Worm (Caenorhabditis elegans) whole organism, mixed stage, embryonic: ENCODE measurements around the gene B0252.11.
A peak's percentile ranks its signal among the peaks of the same experiment; 100 is the strongest.

Experiments
- cnd-1 ChIP-seq: fragments of 200-800 bp; sonication (Bioruptor generic); optimal IDR thresholded peaks from 2 replicates; lab custom pipeline; 2018; ENCODE audit warnings: mild to moderate bottlenecking, missing genetic modification characterization, missing compliant biosample characterization
- elt-3 ChIP-seq: fragments of 150-350 bp; optimal IDR thresholded peaks from 2 replicates; lab custom pipeline; 2014; ENCODE audit warnings: missing biosample characterization, missing genetic modification characterization
- hlh-1 ChIP-seq: fragments of 150-350 bp; optimal IDR thresholded peaks from 2 replicates; lab custom pipeline; 2014; ENCODE audit warnings: missing biosample characterization, missing genetic modification reagents, missing genetic modification characterization
- lsy-2 ChIP-seq: fragments of 150-350 bp; optimal IDR thresholded peaks from 2 replicates; lab custom pipeline; 2014; ENCODE audit warnings: missing biosample characterization, missing genetic modification characterization

Gene B0252.11

ce11 chrII:6870803-6871202 lies 46.8 kb downstream of the B0252.11 start, which contains the start of gene clhm-1:
Gene clhm-1 (minus strand): TSS chrII:6871009.
- TF ChIP-seq cnd-1 (no peak), lsy-2 (no peak), hlh-1 (tag; lab: Kevin White, UChicago) (peak; percentile 62), elt-3 (tag; lab: Kevin White, UChicago) (no peak)
- TF ChIP-seq, all 35 proteins: peak for 1
